Worm (Caenorhabditis elegans): Measurements from ENCODE around the gene H08M01.1.

- TF ChIP-seq unc-62 (GFP tag; optimal IDR thresholded peaks at IDR 0.05): no peak
- TF ChIP-seq ceh-82 (tag; optimal IDR thresholded peaks at IDR 0.05): no peak
- TF ChIP-seq mbf-1 (tag; optimal IDR thresholded peaks at IDR 0.05): no peak
- no peak for TF ChIP-seq fos-1 (tag; optimal IDR thresholded peaks at IDR 0.05)
- no peak for TF ChIP-seq elt-1 (tag; optimal IDR thresholded peaks at IDR 0.05)
- no peak for TF ChIP-seq elt-3 (tag; optimal IDR thresholded peaks at IDR 0.05)
- no peak for TF ChIP-seq nhr-237 (tag; optimal IDR thresholded peaks at IDR 0.05)
- TF ChIP-seq gmeb-1 (tag; optimal IDR thresholded peaks at IDR 0.05): no peak
- TF ChIP-seq nhr-12 (tag; optimal IDR thresholded peaks at IDR 0.05): no peak
- TF ChIP-seq ztf-11 (tag; optimal IDR thresholded peaks at IDR 0.05): no peak
- TF ChIP-seq nhr-25 (tag; optimal IDR thresholded peaks at IDR 0.05): no peak
These were observed 44.2 kb upstream of the H08M01.1 start for ce11 chrIV:13880370-13880769.
